Fruit fly (Drosophila melanogaster) S2 (cell line): ENCODE measurements around the gene nAChRalpha6.

Experiments
- CG8478 ChIP-seq: fragments of >200 bp; optimal IDR thresholded peaks from 2 replicates; lab custom pipeline; 2018
- CTCF ChIP-seq, 2 experiments: fragments of >200 bp; optimal IDR thresholded peaks; 2 replicates each; lab custom pipeline; 2018

nAChRalpha6 gene

DNA sequence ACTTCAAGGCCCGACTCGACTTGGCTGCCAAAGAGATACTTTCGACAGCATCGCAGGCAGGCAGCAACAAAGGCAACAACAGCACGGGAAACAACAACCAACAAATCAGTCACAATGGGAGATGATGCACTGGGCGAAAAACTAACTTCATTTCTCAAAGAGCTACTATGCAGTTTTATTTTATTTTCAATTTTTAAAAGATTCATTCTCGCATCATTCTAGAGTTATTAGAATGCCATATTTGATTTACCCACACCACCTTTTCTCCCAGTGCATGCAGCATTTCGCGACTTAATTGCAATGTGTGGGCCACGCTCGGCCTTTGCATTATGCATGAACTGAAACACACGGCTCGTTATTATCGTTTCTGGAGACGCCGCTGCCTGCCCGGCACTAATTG, 57.2 kb downstream of the nAChRalpha6 start:
- TF ChIP-seq CG8478 (lab: Kevin White, UChicago) (no peak), CTCF (optimal IDR thresholded peaks at IDR 0.05; lab: Kevin White, UChicago) (no peak)

DNA sequence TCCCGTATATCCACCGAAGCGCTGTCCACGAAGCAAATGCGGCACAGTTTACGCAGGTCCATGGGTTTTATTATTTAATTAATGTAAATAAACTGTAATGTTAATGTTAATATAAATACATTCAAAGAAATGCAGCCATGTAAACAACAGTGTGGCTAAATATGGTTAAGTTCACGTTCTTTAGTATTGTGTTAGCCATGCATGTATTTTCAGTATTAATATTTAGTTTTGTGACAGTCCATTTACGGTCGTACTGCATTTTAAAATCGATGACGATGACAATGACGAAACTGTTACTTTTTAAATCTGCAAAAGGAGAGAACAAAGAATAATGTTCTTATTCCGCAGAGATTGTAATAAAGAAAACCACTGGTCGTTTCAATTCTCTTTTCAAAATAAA, 93.1 kb downstream of the nAChRalpha6 start, which contains the start of gene CG13123:
CG13123 (minus strand) TSS at position 163 of the 400 bp plus-strand sequence.
- TF ChIP-seq CG8478 (lab: Kevin White, UChicago) (no peak), CTCF (optimal IDR thresholded peaks at IDR 0.05; lab: Kevin White, UChicago) (no peak)

DNA sequence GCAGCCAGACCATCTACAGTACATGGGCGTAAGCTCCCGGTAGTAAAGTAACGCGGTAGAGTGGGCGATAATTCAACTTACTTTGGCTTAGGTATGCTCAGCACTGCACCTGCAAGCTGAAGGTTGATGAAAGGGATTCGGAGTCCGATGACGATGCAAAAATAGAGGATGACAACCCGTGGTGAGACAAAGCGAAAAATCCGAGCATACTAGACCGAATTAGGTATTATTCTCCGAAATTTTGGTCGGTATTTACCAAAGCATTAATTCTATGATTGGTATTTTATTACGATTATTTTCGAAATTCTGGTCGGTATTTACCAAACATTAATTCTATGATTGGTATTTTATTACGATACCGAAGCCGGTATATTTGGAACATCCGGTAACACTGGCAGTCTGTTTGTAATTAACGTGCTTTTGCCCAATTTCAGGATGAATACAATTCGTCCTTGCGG, 95.5 kb downstream of the nAChRalpha6 start, which contains the start of gene CG4036:
CG4036 (plus strand) TSS at position 348 of the 458 bp plus-strand sequence.
- TF ChIP-seq CG8478 (lab: Kevin White, UChicago) (no peak), CTCF (optimal IDR thresholded peaks at IDR 0.05; lab: Kevin White, UChicago) (no peak)

- TF ChIP-seq CG8478 (lab: Kevin White, UChicago): no peak
These were observed 100.1 kb downstream of the nAChRalpha6 start for dm6 chr2L:9785917-9786432.

dm6 chr2L:9784468-9784867, 101.6 kb downstream of the nAChRalpha6 start:
- TF ChIP-seq CG8478 (lab: Kevin White, UChicago): no peak
- TF ChIP-seq CTCF (optimal IDR thresholded peaks at IDR 0.05; lab: Kevin White, UChicago): no peak

DNA sequence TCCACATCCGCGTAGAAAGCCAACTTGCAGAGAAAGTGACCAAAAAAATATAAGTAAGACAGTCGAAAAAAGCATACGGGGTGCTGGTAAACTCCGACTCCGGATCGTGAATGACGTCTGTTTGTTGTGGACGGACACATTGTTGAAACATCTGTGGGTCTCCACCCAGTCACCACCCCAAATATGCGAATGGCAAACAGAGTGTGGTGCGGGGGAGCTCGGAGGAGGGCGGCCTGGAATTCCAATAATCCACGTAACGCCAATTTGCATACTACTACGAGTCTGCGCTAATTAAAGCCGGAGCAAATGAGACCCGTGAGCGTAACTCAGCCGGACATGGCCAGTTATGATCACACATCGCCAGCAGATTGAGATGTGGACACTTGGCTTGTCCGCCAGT, 102.9 kb downstream of the nAChRalpha6 start:
- no peak for TF ChIP-seq CTCF (optimal IDR thresholded peaks at IDR 0.05; lab: Kevin White, UChicago)
- TF ChIP-seq CG8478 (lab: Kevin White, UChicago): no peak

- TF ChIP-seq CTCF (optimal IDR thresholded peaks at IDR 0.05; lab: Kevin White, UChicago) (no peak), CG8478 (lab: Kevin White, UChicago) (no peak)
These were observed 103.9 kb downstream of the nAChRalpha6 start, which contains the start of gene IP3K1 for dm6 chr2L:9782176-9782581. IP3K1 (plus strand) TSS chr2L:9782384.

dm6 chr2L:9779754-9780153, 106.3 kb downstream of the nAChRalpha6 start:
- TF ChIP-seq CTCF (optimal IDR thresholded peaks at IDR 0.05; lab: Kevin White, UChicago): no peak
- TF ChIP-seq CG8478 (lab: Kevin White, UChicago): no peak

DNA sequence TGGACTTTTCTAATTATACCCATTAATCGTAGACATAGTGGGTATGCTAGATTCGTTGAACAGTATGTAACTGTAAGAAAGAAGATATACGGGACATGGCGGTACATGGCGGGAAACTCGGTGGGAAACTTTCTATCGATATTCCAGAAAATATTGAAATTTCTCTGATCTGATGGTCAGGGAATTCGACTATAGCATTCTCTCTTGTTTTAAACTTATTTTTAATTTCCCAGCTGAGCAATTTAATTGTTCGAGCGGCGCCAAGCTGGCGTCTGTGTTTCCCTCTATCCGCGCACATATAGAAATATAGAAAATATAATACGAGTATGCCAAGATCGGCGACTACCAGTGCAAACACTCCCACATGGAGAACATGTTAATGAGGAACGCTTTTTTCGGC, 106.9 kb downstream of the nAChRalpha6 start:
- no peak for TF ChIP-seq CG8478 (lab: Kevin White, UChicago)
- no peak for TF ChIP-seq CTCF (optimal IDR thresholded peaks at IDR 0.05; lab: Kevin White, UChicago)

- no peak for TF ChIP-seq CG8478 (lab: Kevin White, UChicago)
- TF ChIP-seq CTCF (optimal IDR thresholded peaks at IDR 0.05; lab: Kevin White, UChicago): no peak
These were observed 107.6 kb downstream of the nAChRalpha6 start for dm6 chr2L:9778416-9778815.

- no peak for TF ChIP-seq CTCF (optimal IDR thresholded peaks at IDR 0.05; lab: Kevin White, UChicago)
- no peak for TF ChIP-seq CG8478 (lab: Kevin White, UChicago)
These were observed 108.1 kb downstream of the nAChRalpha6 start for dm6 chr2L:9777927-9778326.

dm6 chr2L:9774980-9775628, 110.9 kb downstream of the nAChRalpha6 start, which contains the start of the genes ppk11 and ppk16:
ppk11 (minus strand) TSS chr2L:9775030.
ppk16 (minus strand) TSS chr2L:9775030.
- no peak for TF ChIP-seq CTCF (optimal IDR thresholded peaks at IDR 0.05; lab: Kevin White, UChicago)
- TF ChIP-seq CG8478 (lab: Kevin White, UChicago): no peak

DNA sequence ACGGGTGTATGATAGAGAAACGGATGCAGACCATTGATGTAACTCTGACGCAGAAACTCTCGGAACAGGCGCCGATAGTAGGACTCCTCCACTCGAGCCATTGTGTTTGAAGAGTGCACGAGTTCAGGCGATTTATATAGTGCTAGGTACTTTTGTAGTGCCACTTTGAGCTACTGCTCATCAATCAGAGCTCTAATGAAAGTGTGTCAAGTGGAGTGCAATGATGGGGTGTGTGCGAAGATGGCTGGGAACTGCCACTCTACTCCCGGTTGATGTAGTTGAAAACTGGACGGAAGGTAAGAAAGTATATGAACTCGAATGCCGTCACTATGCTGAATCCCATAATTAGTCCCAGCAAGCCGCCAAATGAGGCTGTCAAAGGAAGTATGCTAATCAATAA, 115.2 kb downstream of the nAChRalpha6 start, which contains the start of gene ppk18:
ppk18 (minus strand) TSS at position 101 of the 400 bp plus-strand sequence.
- TF ChIP-seq CTCF (optimal IDR thresholded peaks at IDR 0.05; lab: Kevin White, UChicago): no peak
- no peak for TF ChIP-seq CG8478 (lab: Kevin White, UChicago)

dm6 chr2L:9768735-9769134, 117.3 kb downstream of the nAChRalpha6 start, which contains the start of gene CG17633:
CG17633 (plus strand) TSS chr2L:9769060.
- TF ChIP-seq CTCF (optimal IDR thresholded peaks at IDR 0.05; lab: Kevin White, UChicago): no peak
- no peak for TF ChIP-seq CG8478 (lab: Kevin White, UChicago)

DNA sequence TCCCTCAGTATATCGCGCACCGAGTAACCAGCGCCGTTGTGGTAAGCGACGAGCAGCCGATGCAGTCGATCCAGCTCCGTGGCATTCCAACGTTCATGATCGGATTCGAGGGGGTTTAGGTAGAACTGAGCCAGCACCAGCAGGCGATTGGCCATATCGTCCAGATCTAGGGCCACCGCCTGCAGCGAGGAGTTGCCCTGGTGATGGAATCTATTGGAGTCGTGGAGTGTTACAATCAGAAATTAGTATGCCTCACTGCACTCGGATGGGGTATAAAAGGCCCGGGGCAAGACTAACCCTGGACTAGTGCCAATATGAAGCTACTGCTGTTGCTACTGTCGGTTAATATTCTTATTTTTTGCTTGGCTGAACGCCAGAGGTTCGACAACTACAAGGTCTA, 119.3 kb downstream of the nAChRalpha6 start, which contains the start of gene CG4017:
CG4017 (plus strand) TSS at position 301 of the 400 bp plus-strand sequence.
- TF ChIP-seq CTCF (optimal IDR thresholded peaks at IDR 0.05; lab: Kevin White, UChicago) (no peak), CG8478 (lab: Kevin White, UChicago) (no peak)
